Fruit fly (Drosophila melanogaster) whole organism, adult: Measurements from ENCODE around the gene CG31038.
"Not testable (repeated sequence)": the region's sequence is repeated elsewhere in the genome, so short reads cannot be mapped to it uniquely, and the experiment has no call there.

Experiments used
- CG11617 ChIP-seq: fragments of 200-800 bp; sonication (Bioruptor generic); optimal IDR thresholded peaks from 2 replicates; lab custom pipeline; 2017; ENCODE audit warnings: mild to moderate bottlenecking, missing biosample characterization, missing genetic modification reagents, missing genetic modification characterization
- CG12768 ChIP-seq: fragments of 200-800 bp; sonication (Bioruptor generic); optimal IDR thresholded peaks from 2 replicates; lab custom pipeline; 2017; ENCODE audit warnings: missing biosample characterization, missing genetic modification characterization, mild to moderate bottlenecking, moderate library complexity, missing genetic modification reagents
- CG14711 ChIP-seq: fragments of 200-800 bp; sonication (Bioruptor generic); optimal IDR thresholded peaks from 2 replicates; lab custom pipeline; 2018; ENCODE audit warnings: missing biosample characterization, mild to moderate bottlenecking, missing genetic modification characterization, moderate library complexity
- CG1620 ChIP-seq: fragments of 200-800 bp; sonication (Bioruptor generic); optimal IDR thresholded peaks from 2 replicates; lab custom pipeline; 2016; ENCODE audit warnings: missing biosample characterization, missing genetic modification characterization
- CG33017 ChIP-seq: fragments of 200-800 bp; sonication (Bioruptor generic); optimal IDR thresholded peaks from 2 replicates; lab custom pipeline; 2018; ENCODE audit warnings: missing biosample characterization, mild to moderate bottlenecking, missing genetic modification characterization, moderate library complexity
- CG5204 ChIP-seq: fragments of 200-800 bp; sonication (Bioruptor generic); optimal IDR thresholded peaks from 2 replicates; lab custom pipeline; 2016; ENCODE audit warnings: missing biosample characterization, missing genetic modification characterization
- CG7045 ChIP-seq: fragments of 200-800 bp; sonication (Bioruptor generic); optimal IDR thresholded peaks from 2 replicates; lab custom pipeline; 2017; ENCODE audit warnings: missing biosample characterization, mild to moderate bottlenecking, missing genetic modification characterization
- CG7101 ChIP-seq: fragments of 200-800 bp; sonication (Bioruptor generic); optimal IDR thresholded peaks from 2 replicates; lab custom pipeline; 2018; ENCODE audit warnings: missing biosample characterization, mild to moderate bottlenecking, missing genetic modification characterization, moderate library complexity
- Clk ChIP-seq: fragments of 200-800 bp; sonication (Bioruptor generic); optimal IDR thresholded peaks from 2 replicates; lab custom pipeline; 2017; ENCODE audit warnings: missing biosample characterization, missing genetic modification characterization
- Crg-1 ChIP-seq: fragments of 200-800 bp; sonication (Bioruptor generic); optimal IDR thresholded peaks from 2 replicates; lab custom pipeline; 2016; ENCODE audit warnings: missing biosample characterization, missing genetic modification characterization
- Hr96 ChIP-seq: fragments of 200-800 bp; sonication (Bioruptor generic); optimal IDR thresholded peaks from 2 replicates; lab custom pipeline; 2016; ENCODE audit warnings: missing biosample characterization, missing genetic modification characterization
- Mnt ChIP-seq: fragments of 200-800 bp; sonication (Bioruptor generic); optimal IDR thresholded peaks from 2 replicates; lab custom pipeline; 2016; ENCODE audit warnings: missing biosample characterization, mild to moderate bottlenecking, missing genetic modification characterization
- bab1 ChIP-seq: fragments of 200-800 bp; sonication (Bioruptor generic); optimal IDR thresholded peaks from 3 replicates; lab custom pipeline; 2019; ENCODE audit warnings: missing biosample characterization, mild to moderate bottlenecking, missing genetic modification characterization, moderate library complexity
- cic ChIP-seq: fragments of 200-800 bp; sonication (Bioruptor generic); optimal IDR thresholded peaks from 2 replicates; lab custom pipeline; 2017; ENCODE audit warnings: missing biosample characterization, mild to moderate bottlenecking, missing genetic modification characterization, moderate library complexity
- cnc ChIP-seq, 2 experiments: fragments of >200 bp; optimal IDR thresholded peaks; 2 replicates each; lab custom pipeline; 2017
- kay ChIP-seq: fragments of 200-800 bp; sonication (Bioruptor generic); peaks from one replicate; lab custom pipeline; 2016; ENCODE audit warnings: missing biosample characterization, missing genetic modification characterization, borderline replicate concordance
- ovo ChIP-seq: fragments of 200-800 bp; sonication (Bioruptor generic); optimal IDR thresholded peaks from 2 replicates; lab custom pipeline; 2016; ENCODE audit warnings: missing biosample characterization, missing genetic modification characterization
- pad ChIP-seq: fragments of 200-800 bp; sonication (Bioruptor generic); optimal IDR thresholded peaks from 3 replicates; lab custom pipeline; 2017; ENCODE audit warnings: missing biosample characterization, missing genetic modification characterization, mild to moderate bottlenecking, moderate library complexity, missing genetic modification reagents
- tj ChIP-seq: fragments of 200-800 bp; sonication (Bioruptor generic); optimal IDR thresholded peaks from 3 replicates; lab custom pipeline; 2017; ENCODE audit warnings: missing biosample characterization, mild to moderate bottlenecking, missing genetic modification characterization, moderate library complexity
- toe ChIP-seq: fragments of 200-800 bp; sonication (Bioruptor generic); optimal IDR thresholded peaks from 2 replicates; lab custom pipeline; 2016; ENCODE audit warnings: missing biosample characterization, missing genetic modification characterization

The CG31038 gene

DNA sequence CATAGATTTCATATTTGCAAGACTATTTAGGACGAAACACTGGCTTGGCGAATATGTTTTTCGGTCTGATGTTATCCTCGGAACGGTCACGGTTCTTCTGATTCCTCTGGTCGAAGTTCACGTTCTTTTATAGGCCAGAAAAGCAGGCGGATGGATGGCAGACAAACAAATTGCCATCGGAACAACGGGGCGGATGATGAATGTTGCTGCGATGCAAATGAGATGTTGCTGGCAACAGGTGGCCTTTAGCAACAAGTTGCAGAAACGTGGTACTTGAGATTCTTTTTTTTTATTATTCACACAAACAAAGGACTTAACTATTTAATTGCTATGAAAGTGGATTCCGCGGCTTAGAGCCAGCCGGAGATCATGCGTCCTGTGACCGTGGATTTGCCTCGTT lies 37.4 kb downstream of the CG31038 start, which contains the start of gene Capa:
Gene Capa, minus strand, starts transcription at position 101 of the 400 bp plus-strand sequence.
- TF ChIP-seq ovo (GFP tag; lab: Kevin White, UChicago) (no peak), kay (GFP tag; lab: Kevin White, UChicago) (no peak), Mnt (no peak), Clk (GFP tag; lab: Kevin White, UChicago) (no peak), cnc (optimal IDR thresholded peaks at IDR 0.05; lab: Kevin White, UChicago) (no peak), CG7101 (no peak), bab1 (GFP tag; lab: Kevin White, UChicago) (no peak), cic (GFP tag; lab: Kevin White, UChicago) (no peak), CG5204 (no peak), Hr96 (GFP tag; lab: Kevin White, UChicago) (no peak), CG33017 (tag; lab: Kevin White, UChicago) (no peak), CG1620 (GFP tag; lab: Kevin White, UChicago) (no peak), CG14711 (tag; lab: Kevin White, UChicago) (no peak), CG7045 (GFP tag; lab: Kevin White, UChicago) (no peak), CG11617 (GFP tag; lab: Kevin White, UChicago) (no peak), pad (GFP tag; lab: Kevin White, UChicago) (no peak), Crg-1 (no peak), tj (no peak), toe (GFP tag; lab: Kevin White, UChicago) (no peak)

DNA sequence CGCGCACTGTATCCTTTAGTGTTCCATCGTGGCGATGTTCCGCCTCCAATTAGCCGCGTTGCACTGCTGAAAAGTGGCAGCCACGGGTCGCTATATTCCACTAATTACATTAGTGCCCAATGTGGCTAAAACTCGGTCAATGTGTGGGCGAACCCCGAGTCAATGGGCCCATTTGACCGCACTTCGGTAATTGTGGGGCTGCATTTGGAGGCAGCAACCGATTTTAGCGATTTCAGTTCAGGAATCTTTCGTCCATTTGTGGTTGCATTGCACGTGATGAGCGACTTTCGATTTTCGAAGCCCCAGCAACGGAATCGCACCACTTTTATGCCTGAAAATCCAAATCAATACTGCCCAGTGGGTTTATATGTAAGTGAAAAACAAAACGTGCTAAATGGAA lies 43.3 kb downstream of the CG31038 start, which contains the start of gene trp:
Gene trp, minus strand, starts transcription at position 101 of the 400 bp plus-strand sequence.
- TF ChIP-seq pad (GFP tag; lab: Kevin White, UChicago) (no peak), cic (GFP tag; lab: Kevin White, UChicago) (no peak), Clk (GFP tag; lab: Kevin White, UChicago) (no peak), CG33017 (tag; lab: Kevin White, UChicago) (no peak), CG12768 (GFP tag; lab: Kevin White, UChicago) (no peak), Hr96 (GFP tag; lab: Kevin White, UChicago) (no peak), cnc (optimal IDR thresholded peaks at IDR 0.05; lab: Kevin White, UChicago) (no peak), CG14711 (tag; lab: Kevin White, UChicago) (no peak), CG1620 (GFP tag; lab: Kevin White, UChicago) (no peak), CG5204 (no peak), ovo (GFP tag; lab: Kevin White, UChicago) (no peak), Crg-1 (no peak), Mnt (no peak), CG11617 (GFP tag; lab: Kevin White, UChicago) (no peak), toe (GFP tag; lab: Kevin White, UChicago) (no peak), bab1 (GFP tag; lab: Kevin White, UChicago) (no peak), CG7101 (no peak), tj (no peak), kay (GFP tag; lab: Kevin White, UChicago) (no peak), CG7045 (GFP tag; lab: Kevin White, UChicago) (no peak)

DNA sequence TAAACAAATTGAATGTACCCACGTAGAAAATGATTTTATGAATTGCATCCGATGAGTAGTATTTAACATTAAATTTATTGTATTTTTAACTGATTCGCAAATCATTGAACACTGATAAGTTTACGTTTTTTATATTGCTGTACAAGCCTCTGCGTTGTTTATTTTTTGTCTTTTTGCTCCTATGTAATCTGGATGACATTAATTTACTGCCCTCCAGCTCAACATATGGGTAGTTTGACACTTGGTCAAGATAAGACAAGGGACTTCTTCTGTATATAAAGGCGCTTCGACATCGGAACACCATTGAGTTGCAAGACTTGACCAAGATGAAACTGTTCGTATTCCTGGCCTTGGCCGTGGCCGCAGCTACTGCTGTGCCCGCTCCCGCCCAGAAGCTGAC lies 45.1 kb downstream of the CG31038 start, which contains the start of gene Jon99Ciii:
Gene Jon99Ciii, plus strand, starts transcription at position 301 of the 400 bp plus-strand sequence.
- TF ChIP-seq CG11617, pad, CG7045 (GFP tag; lab: Kevin White, UChicago): not testable (repeated sequence)

DNA sequence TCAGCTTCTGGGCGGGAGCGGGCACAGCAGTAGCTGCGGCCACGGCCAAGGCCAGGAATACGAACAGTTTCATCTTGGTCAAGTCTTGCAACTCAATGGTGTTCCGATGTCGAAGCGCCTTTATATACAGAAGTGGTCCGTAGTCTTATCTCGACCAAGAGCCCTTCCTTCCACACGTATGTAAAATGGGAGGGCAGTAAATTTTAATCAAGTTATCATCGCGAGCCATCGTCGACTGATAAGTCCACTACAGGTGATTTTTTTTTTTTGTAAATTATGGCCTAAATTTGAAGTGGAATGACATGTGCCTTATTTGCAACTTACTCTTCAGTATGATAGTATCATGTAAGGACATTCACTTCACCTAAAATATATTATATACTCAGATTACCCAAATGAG lies 47.7 kb downstream of the CG31038 start, which contains the start of gene Jon99Cii:
Gene Jon99Cii, minus strand, starts transcription at position 101 of the 400 bp plus-strand sequence.
- TF ChIP-seq bab1, CG1620, ovo (GFP tag; lab: Kevin White, UChicago): not testable (repeated sequence)

DNA sequence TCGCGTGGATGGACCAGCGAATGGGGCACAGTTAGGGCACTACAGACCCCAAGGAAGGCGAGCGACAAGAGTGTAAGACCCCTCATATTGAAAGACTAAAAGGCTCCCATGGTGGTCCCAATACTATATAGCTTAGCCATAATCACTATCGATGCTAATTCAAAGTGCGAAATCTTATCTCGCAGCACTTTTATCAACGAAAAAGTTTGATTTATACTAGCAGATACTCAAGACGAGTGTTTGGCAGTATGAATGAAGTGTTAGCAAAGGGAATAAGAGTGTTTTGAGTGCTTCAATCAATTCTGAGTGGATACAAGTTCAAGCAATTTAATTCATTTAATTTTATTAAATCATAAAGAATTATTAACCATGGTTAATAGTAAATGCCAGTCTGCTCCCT lies 49.2 kb downstream of the CG31038 start, which contains the start of gene Jon99Ci:
Gene Jon99Ci, minus strand, starts transcription at position 101 of the 400 bp plus-strand sequence.
- TF ChIP-seq cic (GFP tag; lab: Kevin White, UChicago) (peak; percentile 64), CG33017 (tag; lab: Kevin White, UChicago) (no peak)

DNA sequence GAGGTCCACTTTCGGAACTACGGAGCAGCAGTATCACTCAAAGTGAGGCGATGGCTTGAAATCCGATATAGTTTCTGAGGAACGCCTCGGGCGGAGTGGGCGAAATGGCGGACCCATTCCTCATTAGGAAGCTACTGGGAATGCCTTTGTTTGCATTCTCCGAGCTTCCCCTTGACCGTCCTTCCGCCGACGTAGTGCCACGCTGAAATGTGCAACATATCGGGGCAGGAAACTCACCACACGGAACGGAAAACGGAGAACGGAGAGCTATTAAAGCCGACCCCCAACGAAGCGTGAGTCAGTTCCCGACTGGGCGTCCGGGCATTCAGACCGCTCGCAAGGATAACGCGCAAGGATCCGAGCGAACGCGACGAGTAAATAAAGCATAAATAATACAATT lies 50.1 kb downstream of the CG31038 start, which contains the start of gene CG15522:
Gene CG15522, plus strand, starts transcription at position 301 of the 400 bp plus-strand sequence.
- TF ChIP-seq ovo (GFP tag; lab: Kevin White, UChicago) (no peak), CG12768 (GFP tag; lab: Kevin White, UChicago) (no peak), CG5204 (no peak), CG11617 (GFP tag; lab: Kevin White, UChicago) (no peak), bab1 (GFP tag; lab: Kevin White, UChicago) (no peak), toe (GFP tag; lab: Kevin White, UChicago) (no peak), CG14711 (tag; lab: Kevin White, UChicago) (no peak), cic (GFP tag; lab: Kevin White, UChicago) (no peak), Mnt (no peak), CG33017 (tag; lab: Kevin White, UChicago) (no peak), cnc (optimal IDR thresholded peaks at IDR 0.05; lab: Kevin White, UChicago) (no peak), CG7101 (no peak), tj (no peak), CG7045 (GFP tag; lab: Kevin White, UChicago) (no peak), pad (GFP tag; lab: Kevin White, UChicago) (no peak)
